Worm (Caenorhabditis elegans) whole organism, late embryonic: ENCODE measurements around the gene nuo-4.

ENCODE experiments used
- C08G9.2 ChIP-seq: sonication (generic microtip); optimal IDR thresholded peaks from 2 replicates; lab custom pipeline; 2016; ENCODE audit warnings: mild to moderate bottlenecking, missing genetic modification characterization, moderate library complexity, missing compliant biosample characterization
- F13H6.1 ChIP-seq: sonication (generic microtip); optimal IDR thresholded peaks from 2 replicates; lab custom pipeline; 2016; ENCODE audit warnings: missing genetic modification characterization, missing compliant biosample characterization
- K02D7.2 ChIP-seq: sonication (generic microtip); optimal IDR thresholded peaks from 2 replicates; lab custom pipeline; 2017; ENCODE audit warnings: mild to moderate bottlenecking, missing genetic modification characterization, missing compliant biosample characterization
- T23F11.4 ChIP-seq: fragments of 200-800 bp; sonication (Bioruptor generic); optimal IDR thresholded peaks from 2 replicates; lab custom pipeline; 2018; ENCODE audit warnings: mild to moderate bottlenecking, missing genetic modification characterization, missing compliant biosample characterization
- Y22D7AL.16 ChIP-seq: sonication (generic microtip); optimal IDR thresholded peaks from 2 replicates; lab custom pipeline; 2016; ENCODE audit warnings: missing genetic modification characterization, missing compliant biosample characterization
- ceh-14 ChIP-seq: sonication (generic microtip); optimal IDR thresholded peaks from 2 replicates; lab custom pipeline; 2016; ENCODE audit warnings: missing genotype, missing genetic modification characterization, missing compliant biosample characterization
- ceh-19 ChIP-seq: fragments of 200-800 bp; sonication (Bioruptor generic); optimal IDR thresholded peaks from 2 replicates; lab custom pipeline; 2018; ENCODE audit warnings: mild to moderate bottlenecking, missing genetic modification characterization, missing compliant biosample characterization
- ceh-2 ChIP-seq: sonication (generic microtip); optimal IDR thresholded peaks from 2 replicates; lab custom pipeline; 2016; ENCODE audit warnings: missing genotype, missing genetic modification characterization, missing compliant biosample characterization
- ceh-31 ChIP-seq: sonication (generic microtip); optimal IDR thresholded peaks from 2 replicates; lab custom pipeline; 2016; ENCODE audit warnings: missing genetic modification characterization, missing compliant biosample characterization
- ceh-45 ChIP-seq: fragments of 200-800 bp; sonication (Bioruptor generic); IDR thresholded peaks from 2 replicates; pipeline ENCODE4 v1.3.6; 2022; ENCODE audit warnings: missing genetic modification reagents, missing genetic modification characterization, missing compliant biosample characterization
- ceh-48 ChIP-seq: sonication (generic microtip); optimal IDR thresholded peaks from 2 replicates; lab custom pipeline; 2016; ENCODE audit warnings: missing genetic modification characterization, inconsistent platforms, missing compliant biosample characterization
- ceh-9 ChIP-seq: sonication (generic microtip); optimal IDR thresholded peaks from 2 replicates; lab custom pipeline; 2016; ENCODE audit warnings: mild to moderate bottlenecking, missing genetic modification characterization, inconsistent platforms, missing compliant biosample characterization
- dmd-4 ChIP-seq: sonication (generic microtip); optimal IDR thresholded peaks from 2 replicates; lab custom pipeline; 2016; ENCODE audit warnings: borderline replicate concordance, missing genetic modification characterization, missing compliant biosample characterization
- elt-2 ChIP-seq: sonication (generic microtip); optimal IDR thresholded peaks from 2 replicates; lab custom pipeline; 2016; ENCODE audit warnings: missing genetic modification reagents, missing genetic modification characterization, missing compliant biosample characterization
- elt-4 ChIP-seq: sonication (generic microtip); optimal IDR thresholded peaks from 2 replicates; lab custom pipeline; 2016; ENCODE audit warnings: missing genetic modification characterization, missing compliant biosample characterization
- ets-4 ChIP-seq: sonication (generic microtip); optimal IDR thresholded peaks from 2 replicates; lab custom pipeline; 2016; ENCODE audit warnings: missing genetic modification characterization, missing compliant biosample characterization
- eyg-1 ChIP-seq: sonication (generic microtip); optimal IDR thresholded peaks from 2 replicates; lab custom pipeline; 2016; ENCODE audit warnings: missing genotype, missing genetic modification characterization, missing compliant biosample characterization
- fax-1 ChIP-seq: sonication (generic microtip); optimal IDR thresholded peaks from 2 replicates; lab custom pipeline; 2016; ENCODE audit warnings: missing genotype, missing genetic modification characterization, missing compliant biosample characterization
- fkh-6 ChIP-seq: sonication (generic microtip); optimal IDR thresholded peaks from 2 replicates; lab custom pipeline; 2016; ENCODE audit warnings: missing genetic modification characterization, missing compliant biosample characterization
- gmeb-2 ChIP-seq: sonication (generic microtip); optimal IDR thresholded peaks from 2 replicates; lab custom pipeline; 2016; ENCODE audit warnings: missing genetic modification characterization, inconsistent platforms, missing compliant biosample characterization
- hlh-30 ChIP-seq: sonication (generic microtip); optimal IDR thresholded peaks from 2 replicates; lab custom pipeline; 2017; ENCODE audit warnings: antibody characterized with exemption, missing genetic modification characterization, missing compliant biosample characterization; ENCODE audit not compliant: insufficient read depth
- hlh-8 ChIP-seq: sonication (generic microtip); optimal IDR thresholded peaks from 2 replicates; lab custom pipeline; 2016; ENCODE audit warnings: missing genotype, missing genetic modification characterization, missing compliant biosample characterization
- lim-6 ChIP-seq: sonication (generic microtip); optimal IDR thresholded peaks from 2 replicates; lab custom pipeline; 2016; ENCODE audit warnings: missing genetic modification characterization, missing compliant biosample characterization
- nfya-1 ChIP-seq: sonication (generic microtip); optimal IDR thresholded peaks from 2 replicates; lab custom pipeline; 2017; ENCODE audit warnings: missing genetic modification characterization, mild to moderate bottlenecking, missing compliant biosample characterization, antibody characterized with exemption, moderate library complexity
- pha-2 ChIP-seq: sonication (generic microtip); optimal IDR thresholded peaks from 2 replicates; lab custom pipeline; 2017; ENCODE audit warnings: mild to moderate bottlenecking, missing genetic modification characterization, missing compliant biosample characterization
- pha-4 ChIP-seq: fragments of 150-350 bp; optimal IDR thresholded peaks from 2 replicates; lab custom pipeline; 2018; ENCODE audit warnings: missing biosample characterization, missing genetic modification reagents, missing genetic modification characterization
- ref-2 ChIP-seq: sonication (generic microtip); optimal IDR thresholded peaks from 2 replicates; lab custom pipeline; 2016; ENCODE audit warnings: missing genetic modification characterization, missing compliant biosample characterization
- rnt-1 ChIP-seq: sonication (generic microtip); optimal IDR thresholded peaks from 2 replicates; lab custom pipeline; 2016; ENCODE audit warnings: missing genetic modification characterization, missing compliant biosample characterization
- sdc-2 ChIP-seq: sonication (generic microtip); optimal IDR thresholded peaks from 2 replicates; lab custom pipeline; 2016; ENCODE audit warnings: missing genotype, missing genetic modification characterization, missing compliant biosample characterization
- sox-2 ChIP-seq: fragments of 200-800 bp; sonication (Bioruptor generic); IDR thresholded peaks from 2 replicates; pipeline ENCODE4 v1.3.6; 2022; ENCODE audit warnings: missing genetic modification reagents, missing genetic modification characterization, missing compliant biosample characterization
- tbx-2 ChIP-seq: sonication (generic microtip); optimal IDR thresholded peaks from 2 replicates; lab custom pipeline; 2016; ENCODE audit warnings: missing genetic modification characterization, missing compliant biosample characterization
- tbx-7 ChIP-seq: sonication (generic microtip); optimal IDR thresholded peaks from 2 replicates; lab custom pipeline; 2016; ENCODE audit warnings: missing genotype, missing genetic modification characterization, missing compliant biosample characterization
- unc-3 ChIP-seq, 2 experiments: fragments of 200-800 bp in 1 of 2; sonication (Bioruptor generic) in 1 of 2; sonication (generic microtip) in 1 of 2; conservative IDR thresholded peaks in 1 of 2; optimal IDR thresholded peaks in 1 of 2; 2 replicates each; pipeline versions ENCODE4 v1.3.6 to Lab custom; 2016 to 2022; ENCODE audit warnings: missing compliant biosample characterization in 2 of 2, missing genetic modification characterization in 2 of 2, missing genetic modification reagents in 1 of 2
- unc-42 ChIP-seq: sonication (generic microtip); optimal IDR thresholded peaks from 2 replicates; lab custom pipeline; 2016; ENCODE audit warnings: missing genotype, missing genetic modification characterization, missing compliant biosample characterization
- unc-86 ChIP-seq: sonication (generic microtip); optimal IDR thresholded peaks from 2 replicates; lab custom pipeline; 2016; ENCODE audit warnings: missing genetic modification characterization, missing compliant biosample characterization
- zip-5 ChIP-seq: sonication (generic microtip); optimal IDR thresholded peaks from 2 replicates; lab custom pipeline; 2016; ENCODE audit warnings: missing genetic modification characterization, missing compliant biosample characterization
- ztf-16 ChIP-seq: sonication (generic microtip); optimal IDR thresholded peaks from 2 replicates; lab custom pipeline; 2017; ENCODE audit warnings: missing genetic modification characterization, missing compliant biosample characterization

The nuo-4 gene

ce11 chrIII:7189581-7190128 lies 31.0 kb upstream of the nuo-4 start, which contains the start of gene rps-21 (continued):
- TF ChIP-seq lim-6 (tag; lab: Kevin White, UChicago) (no peak), F13H6.1 (tag; lab: Kevin White, UChicago) (no peak), ceh-31 (peak; percentile 71), Y22D7AL.16 (no peak), T23F11.4 (GFP tag; lab: Kevin White, UChicago) (no peak), ceh-14 (tag; lab: Kevin White, UChicago) (peak; percentile 6), pha-2 (peak; percentile 20), fkh-6 (tag; lab: Kevin White, UChicago) (no peak), fax-1 (tag; lab: Kevin White, UChicago) (no peak), unc-86 (tag; lab: Kevin White, UChicago) (peak; percentile 22), rnt-1 (tag; lab: Kevin White, UChicago) (peak; percentile 19), hlh-8 (tag; lab: Kevin White, UChicago) (no peak), sox-2 (GFP tag; lab: Robert Waterston, UW) (no peak), pha-4 (no peak), elt-4 (tag; lab: Kevin White, UChicago) (no peak), dmd-4 (tag; lab: Kevin White, UChicago) (no peak)

DNA sequence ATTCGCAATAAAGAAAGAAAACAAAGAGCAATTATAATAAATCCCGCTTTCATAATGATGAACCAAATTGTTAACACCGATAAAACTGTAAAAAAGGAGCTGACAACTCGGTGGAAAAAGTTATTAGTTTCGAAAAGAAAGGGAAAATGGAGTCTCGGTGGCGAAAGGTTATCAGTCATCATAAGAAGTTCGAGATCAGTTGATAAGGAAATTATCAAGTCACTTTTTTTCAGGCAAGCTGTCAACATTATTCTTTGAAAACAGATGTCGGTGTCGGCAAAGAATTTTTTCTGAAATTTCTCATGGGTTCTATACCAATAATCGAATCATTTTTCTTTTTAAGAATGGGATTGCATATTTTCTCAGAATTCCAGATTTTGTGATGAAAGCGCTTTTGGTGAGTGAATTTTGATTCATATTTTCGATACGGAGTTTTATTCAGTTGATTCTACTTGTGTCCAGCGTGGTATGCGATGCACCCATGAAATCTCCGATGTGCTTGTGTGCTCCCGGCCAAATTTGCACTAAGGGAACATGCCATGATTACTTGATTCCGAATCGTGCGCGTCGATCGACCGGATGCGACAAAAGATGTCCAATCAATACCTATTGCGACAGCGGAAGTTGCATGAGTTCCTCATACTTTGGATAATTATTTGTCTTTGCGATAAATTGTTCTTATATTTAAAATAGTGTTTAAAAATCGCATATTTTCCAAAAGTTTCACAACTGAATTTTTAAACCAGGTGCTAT lies 29.9 kb upstream of the nuo-4 start, which contains the start of the genes F37C12.21 and F37C12.10:
F37C12.21 (plus strand) TSS at position 58 of the 753 bp plus-strand sequence.
F37C12.10 (minus strand) TSS at position 85 of the 753 bp plus-strand sequence.
- TF ChIP-seq elt-2 (tag; lab: Kevin White, UChicago) (peak; percentile 49), ceh-9 (tag; lab: Kevin White, UChicago) (no peak), ceh-19 (GFP tag; lab: Kevin White, UChicago) (no peak)

DNA sequence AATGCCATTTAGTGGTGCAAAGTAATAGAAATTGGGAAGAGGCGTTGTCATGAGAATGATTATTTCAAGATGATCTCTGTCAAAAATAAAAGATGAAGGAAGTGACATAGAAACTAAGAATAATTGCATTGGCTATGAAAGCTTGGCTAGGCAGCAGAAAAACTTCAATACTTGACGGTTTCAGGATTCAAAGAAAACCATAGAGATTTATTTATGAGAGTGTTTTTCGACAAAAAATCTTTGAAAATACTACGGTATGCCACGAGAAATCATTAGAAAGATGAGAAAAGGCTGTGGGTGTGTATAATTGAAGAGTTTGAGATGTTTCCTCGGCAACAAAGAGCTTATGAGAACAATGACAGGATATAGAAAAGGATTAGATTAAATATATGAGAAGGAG lies 26.9 kb upstream of the nuo-4 start, which contains the start of gene F37C12.14:
F37C12.14 (minus strand) TSS at position 101 of the 400 bp plus-strand sequence.
- no peak for TF ChIP-seq ceh-48 (tag; lab: Kevin White, UChicago)
- no peak for TF ChIP-seq eyg-1
- TF ChIP-seq F13H6.1 (tag; lab: Kevin White, UChicago) = no peak
- TF ChIP-seq sox-2 (GFP tag; lab: Robert Waterston, UW) = no peak
- no peak for TF ChIP-seq unc-86 (tag; lab: Kevin White, UChicago)
- no peak for TF ChIP-seq hlh-8 (tag; lab: Kevin White, UChicago)
- no peak for TF ChIP-seq ceh-45 (GFP tag; lab: Robert Waterston, UW)
- no peak for TF ChIP-seq tbx-7 (tag; lab: Kevin White, UChicago)
- TF ChIP-seq lim-6 (tag; lab: Kevin White, UChicago) = no peak
- TF ChIP-seq ceh-14 (tag; lab: Kevin White, UChicago) = no peak
- TF ChIP-seq K02D7.2 (tag; lab: Kevin White, UChicago) = no peak
- no peak for TF ChIP-seq gmeb-2 (tag; lab: Kevin White, UChicago)
- no peak for TF ChIP-seq ztf-16 (tag; lab: Kevin White, UChicago)
- TF ChIP-seq, all 69 proteins: peak for 0

DNA sequence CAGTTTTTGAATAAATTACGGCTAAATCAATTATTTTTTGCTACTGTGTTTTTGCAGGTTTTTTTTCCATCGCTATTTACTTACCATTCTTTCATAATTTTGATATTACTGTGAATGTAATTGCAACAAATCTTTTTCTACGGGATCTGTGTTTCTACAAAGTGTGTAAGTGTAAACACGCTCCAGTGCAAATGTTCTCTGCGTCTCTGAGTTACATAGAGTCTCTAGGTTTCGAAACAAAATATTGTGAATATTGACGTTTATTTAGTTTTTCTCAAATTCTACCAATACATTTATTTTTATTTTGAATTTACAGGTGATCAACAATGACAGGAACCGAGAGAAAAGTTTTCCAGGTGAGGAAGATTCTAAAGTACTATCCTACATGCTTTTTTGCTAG lies 25.4 kb upstream of the nuo-4 start, which contains the start of gene yju-2:
yju-2 (plus strand) TSS at position 315 of the 400 bp plus-strand sequence.
- TF ChIP-seq nfya-1 (tag; lab: Kevin White, UChicago) (peak; percentile 27), K02D7.2 (tag; lab: Kevin White, UChicago) (no peak), hlh-30 (tag; lab: Kevin White, UChicago) (no peak), ref-2 (tag; lab: Kevin White, UChicago) (peak; percentile 47), zip-5 (peak; percentile 26), tbx-2 (peak; percentile 57), unc-42 (tag; lab: Kevin White, UChicago) (peak; percentile 14), sdc-2 (tag; lab: Kevin White, UChicago) (peak; percentile 2), C08G9.2 (peak; percentile 21), ets-4 (tag; lab: Kevin White, UChicago) (peak; percentile 22), unc-3 (GFP tag; conservative IDR thresholded peaks at IDR 0.05; lab: Robert Waterston, UW) (no peak), unc-3 (tag; optimal IDR thresholded peaks at IDR 0.05; lab: Kevin White, UChicago) (no peak), ceh-31 (peak; percentile 66), ceh-2 (peak; percentile 51)
- TF ChIP-seq, all 69 proteins: peak for 10
